Worm (Caenorhabditis elegans) whole organism, L1 larva: ENCODE results near the gene str-253.

Source experiments
- aly-2 ChIP-seq: fragments of 150-350 bp; optimal IDR thresholded peaks from 2 replicates; lab custom pipeline; 2014; ENCODE audit warnings: missing biosample characterization, missing genetic modification characterization
- grh-1 ChIP-seq: fragments of 200-800 bp; sonication (Bioruptor generic); IDR thresholded peaks from 2 replicates; pipeline ENCODE4 v1.3.6; 2022; ENCODE audit warnings: missing genetic modification reagents, missing genetic modification characterization, missing compliant biosample characterization
- mef-2 ChIP-seq: fragments of 150-350 bp; optimal IDR thresholded peaks from 2 replicates; lab custom pipeline; 2014; ENCODE audit warnings: missing biosample characterization, missing genetic modification characterization
- nhr-76 ChIP-seq: sonication (generic microtip); optimal IDR thresholded peaks from 2 replicates; lab custom pipeline; 2017; ENCODE audit warnings: missing biosample characterization, missing genetic modification characterization

DNA sequence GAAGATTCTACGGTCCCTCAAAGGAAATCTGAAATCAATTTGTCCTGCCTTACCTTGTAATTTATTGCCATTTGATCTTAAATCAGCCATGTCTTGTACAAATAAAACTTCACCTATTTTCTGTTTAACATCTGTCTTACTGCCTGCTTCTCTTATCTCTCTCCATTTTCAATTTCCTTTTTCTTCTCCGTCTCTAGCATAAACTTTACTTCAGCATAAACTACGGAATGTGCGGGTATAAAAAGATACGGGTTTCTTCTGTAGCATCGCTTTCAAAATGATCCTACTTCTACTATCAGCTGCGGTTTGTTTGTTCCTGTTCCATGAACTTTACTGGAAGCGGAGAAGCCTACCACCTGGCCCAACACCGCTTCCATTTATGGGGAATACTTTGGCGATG lies 9.7 kb downstream of the str-253 start, which contains the start of gene cyp-33C5:
- no peak for TF ChIP-seq mef-2 (tag; lab: Kevin White, UChicago)
- no peak for TF ChIP-seq nhr-76 (tag; lab: Kevin White, UChicago)
- no peak for TF ChIP-seq grh-1 (GFP tag; lab: Robert Waterston, UW)
- no peak for TF ChIP-seq aly-2 (tag; lab: Kevin White, UChicago)
